Fruit fly (Drosophila melanogaster): ENCODE measurements around the gene CG14292.

DNA sequence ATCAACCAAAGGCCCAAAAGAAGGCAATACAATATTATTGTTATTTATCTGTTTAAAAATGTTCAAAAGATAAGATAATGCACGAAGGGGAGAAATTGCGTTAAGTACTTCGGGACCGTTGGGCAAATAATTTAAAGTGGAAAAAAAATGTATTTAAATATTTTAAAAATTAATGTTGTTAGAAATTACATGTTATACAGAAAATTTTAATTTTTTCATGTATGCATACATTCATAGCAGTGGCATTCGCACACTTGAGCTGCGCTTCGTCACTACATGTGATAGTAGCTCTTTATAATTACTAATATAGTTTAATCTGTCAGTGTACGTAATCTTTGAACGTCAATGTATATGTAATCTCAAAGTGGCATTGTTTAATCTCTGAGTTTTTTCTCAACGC lies 10.2 kb downstream of the CG14292 start:
- TF ChIP-seq psq (optimal IDR thresholded peaks at IDR 0.05) = no peak
- no peak for TF ChIP-seq usp (GFP tag; optimal IDR thresholded peaks at IDR 0.05)
